Worm (Caenorhabditis elegans): ENCODE results near the gene col-20.

ce11 chrII:4870691-4871090 is at the start of gene col-20:
- TF ChIP-seq peb-1 (tag; optimal IDR thresholded peaks at IDR 0.05): no peak
- TF ChIP-seq unc-39 (tag; optimal IDR thresholded peaks at IDR 0.05): no peak
- TF ChIP-seq ama-1 (optimal IDR thresholded peaks at IDR 0.05): no peak
- no peak for TF ChIP-seq egl-27 (tag; optimal IDR thresholded peaks at IDR 0.05)
- TF ChIP-seq ztf-11 (tag; optimal IDR thresholded peaks at IDR 0.05): no peak
- TF ChIP-seq gmeb-1 (tag; optimal IDR thresholded peaks at IDR 0.05): no peak
- TF ChIP-seq lin-13 (GFP tag; optimal IDR thresholded peaks at IDR 0.05): no peak
- no peak for TF ChIP-seq zag-1 (tag; optimal IDR thresholded peaks at IDR 0.05)
- no peak for TF ChIP-seq fos-1 (tag; optimal IDR thresholded peaks at IDR 0.05)
- TF ChIP-seq lsy-2 (tag; optimal IDR thresholded peaks at IDR 0.05): no peak
- no peak for TF ChIP-seq mab-5 (tag; optimal IDR thresholded peaks at IDR 0.05)
- no peak for TF ChIP-seq unc-62 (GFP tag; optimal IDR thresholded peaks at IDR 0.05)
- TF ChIP-seq ZK546.5 (tag; optimal IDR thresholded peaks at IDR 0.05): no peak

All from whole organism, L2 larva.